1 fruit fly cellular context compared by ENCODE assay signal in genomic region chr3R:13793105-13793978, dm6.
TF ChIP-seq lines count a peak whose summit lies in the region.

No protein-coding gene starts in this region.

TF ChIP-seq in whole organism, embryonic, 481 proteins besides CTCF, POLR2A, EP300 and RAD21 (continued from another document):
- TF ChIP-seq PHDP (tag; optimal IDR thresholded peaks at IDR 0.05; lab: Kevin White, UChicago) (peak; percentile 50), lola (GFP tag; optimal IDR thresholded peaks at IDR 0.05; lab: Kevin White, UChicago) (peak in 1 of 3 experiments; percentile 33), CG16863 (GFP tag; optimal IDR thresholded peaks at IDR 0.05; lab: Kevin White, UChicago) (peak; percentile 5), CG6689 (GFP tag; IDR thresholded peaks at IDR 0.05; lab: Robert Waterston, UW) (peak; percentile 43; the same call in 1 of the 2 replicates), row (GFP tag; IDR thresholded peaks at IDR 0.05; lab: Robert Waterston, UW) (peak; percentile 37; the same call in 2 of the 3 replicates), Hr78 (GFP tag; optimal IDR thresholded peaks at IDR 0.05; lab: Kevin White, UChicago) (peak in 1 of 2 experiments; percentile 53), CG10209 (GFP tag; optimal IDR thresholded peaks at IDR 0.05; lab: Kevin White, UChicago) (peak; percentile 25), CG18262 (tag; optimal IDR thresholded peaks at IDR 0.05; lab: Kevin White, UChicago) (peak; percentile 35), Dip3 (GFP tag; optimal IDR thresholded peaks at IDR 0.05; lab: Kevin White, UChicago) (no peak), CG2712 (tag; optimal IDR thresholded peaks at IDR 0.05; lab: Kevin White, UChicago) (peak; percentile 67), CG2875 (GFP tag; optimal IDR thresholded peaks at IDR 0.05; lab: Kevin White, UChicago) (peak; percentile 13), CG3281 (GFP tag; optimal IDR thresholded peaks at IDR 0.05; lab: Kevin White, UChicago) (no peak), NC2β (GFP tag; optimal IDR thresholded peaks at IDR 0.05; lab: Kevin White, UChicago) (no peak), CG6791 (GFP tag; IDR thresholded peaks at IDR 0.05; lab: Robert Waterston, UW; ENCODE audit: partially characterized antibody) (no peak), Lpt (GFP tag; optimal IDR thresholded peaks at IDR 0.05; lab: Kevin White, UChicago) (no peak), aop (GFP tag; IDR thresholded peaks at IDR 0.05; lab: Robert Waterston, UW) (no peak), CG1603 (tag; optimal IDR thresholded peaks at IDR 0.05; lab: Kevin White, UChicago) (peak; percentile 66), CG6654 (GFP tag; optimal IDR thresholded peaks at IDR 0.05; lab: Kevin White, UChicago) (no peak), CG5953 (GFP tag; IDR thresholded peaks at IDR 0.05; lab: Robert Waterston, UW) (0 out of 2 replicates have a peak, but pooled peaks have one; percentile 25), Camta (GFP tag; optimal IDR thresholded peaks at IDR 0.05; lab: Kevin White, UChicago) (peak; percentile 15), lmd (GFP tag; IDR thresholded peaks at IDR 0.05; lab: Robert Waterston, UW) (peak; percentile 35; the same call in 1 of the 2 replicates), ash1 (GFP tag; optimal IDR thresholded peaks at IDR 0.05; lab: Kevin White, UChicago) (no peak), HLHmδ (GFP tag; optimal IDR thresholded peaks at IDR 0.05; lab: Kevin White, UChicago) (peak; percentile 36), esg (GFP tag; conservative IDR thresholded peaks at IDR 0.05; lab: Robert Waterston, UW) (peak; percentile 47), Usf (GFP tag; optimal IDR thresholded peaks at IDR 0.05; lab: Kevin White, UChicago) (no peak), hb (GFP tag; IDR thresholded peaks at IDR 0.05; lab: Robert Waterston, UW; ENCODE audit: partially characterized antibody) (no peak), H15 (GFP tag; IDR thresholded peaks at IDR 0.05; lab: Robert Waterston, UW) (0 out of 3 replicates have a peak, but pooled peaks have one; percentile 40), CG7839 (tag; optimal IDR thresholded peaks at IDR 0.05; lab: Kevin White, UChicago) (peak; percentile 51), HLH3B (GFP tag; IDR thresholded peaks at IDR 0.05; lab: Robert Waterston, UW) (peak; percentile 59), Bdp1 (GFP tag; optimal IDR thresholded peaks at IDR 0.05; lab: Kevin White, UChicago) (no peak), jing (GFP tag; optimal IDR thresholded peaks at IDR 0.05; lab: Kevin White, UChicago) (no peak), CG2678 (tag; optimal IDR thresholded peaks at IDR 0.05; lab: Kevin White, UChicago) (peak; percentile 57), cg (GFP tag; optimal IDR thresholded peaks at IDR 0.05; lab: Kevin White, UChicago) (peak; percentile 21), Ssrp (tag; optimal IDR thresholded peaks at IDR 0.05; lab: Kevin White, UChicago) (peak; percentile 60), MTF-1 (GFP tag; optimal IDR thresholded peaks at IDR 0.05; lab: Kevin White, UChicago; ENCODE audit: borderline replicate concordance) (no peak), Sox102F (GFP tag; optimal IDR thresholded peaks at IDR 0.05; lab: Kevin White, UChicago) (peak; percentile 77), E2f1 (GFP tag; IDR thresholded peaks at IDR 0.05; lab: Robert Waterston, UW) (0 out of 2 replicates have a peak, but pooled peaks have one; percentile 21), Ets65A (GFP tag; lab: Kevin White, UChicago) (peak; percentile 70), gem (tag; optimal IDR thresholded peaks at IDR 0.05; lab: Kevin White, UChicago) (peak; percentile 73), CG11504 (tag; optimal IDR thresholded peaks at IDR 0.05; lab: Kevin White, UChicago) (peak; percentile 35), ttk (GFP tag; IDR thresholded peaks at IDR 0.05; lab: Robert Waterston, UW) (peak; percentile 52; the same call in 1 of the 2 replicates), CG12236 (GFP tag; optimal IDR thresholded peaks at IDR 0.05; lab: Kevin White, UChicago) (no peak)
TF ChIP-seq in whole organism, embryonic: peak in this region for 90.
